Worm (Caenorhabditis elegans): ENCODE measurements around the gene chk-1.

- TF ChIP-seq ama-1 (optimal IDR thresholded peaks at IDR 0.05): no peak
- TF ChIP-seq ama-1 (GFP tag; optimal IDR thresholded peaks at IDR 0.05): no peak
- no peak for TF ChIP-seq unc-130 (GFP tag; optimal IDR thresholded peaks at IDR 0.05)
- no peak for TF ChIP-seq tlf-1 (GFP tag; optimal IDR thresholded peaks at IDR 0.05)
- no peak for TF ChIP-seq unc-62 (GFP tag; optimal IDR thresholded peaks at IDR 0.05)
- no peak for TF ChIP-seq pha-4 (tag; optimal IDR thresholded peaks at IDR 0.05)
- no peak for TF ChIP-seq dpl-1 (GFP tag; optimal IDR thresholded peaks at IDR 0.05)
- TF ChIP-seq zim-3 (tag; optimal IDR thresholded peaks at IDR 0.05): no peak
- no peak for TF ChIP-seq F55B11.4 (tag; optimal IDR thresholded peaks at IDR 0.05; ENCODE audit: borderline replicate concordance, insufficient read depth)
These were observed 48.6 kb upstream of the chk-1 start for ce11 chrV:3807846-3808245.

Measured in whole organism, young adult.